Worm (Caenorhabditis elegans): ENCODE data around the gene sto-2.

DNA sequence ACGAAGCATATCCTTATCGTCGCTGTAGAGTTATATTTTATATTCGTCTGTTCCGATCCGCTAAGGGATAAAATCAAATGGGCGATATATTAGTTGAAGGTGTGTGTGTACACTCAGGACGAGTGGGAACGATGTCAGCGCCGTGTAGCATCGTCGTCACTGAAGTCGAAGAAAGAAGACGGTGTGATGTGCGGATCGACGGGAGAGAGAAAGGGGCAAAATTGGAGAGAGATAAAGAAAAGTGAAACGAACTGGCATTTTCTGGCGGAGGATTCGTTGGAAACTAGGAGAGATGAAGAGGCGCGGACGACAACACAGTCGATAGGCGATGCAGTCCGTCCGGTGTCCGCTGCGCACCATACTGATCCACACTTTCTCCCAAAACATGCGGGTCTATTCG lies 14.8 kb upstream of the sto-2 start, which contains the start of gene C26B9.3:
- TF ChIP-seq xbp-1 (tag; optimal IDR thresholded peaks at IDR 0.05) (no peak), elt-3 (tag; optimal IDR thresholded peaks at IDR 0.05) (no peak), blmp-1 (tag; optimal IDR thresholded peaks at IDR 0.05) (peak; percentile 98), ama-1 (optimal IDR thresholded peaks at IDR 0.05) (no peak), nhr-71 (tag; optimal IDR thresholded peaks at IDR 0.05) (no peak), nhr-77 (tag; optimal IDR thresholded peaks at IDR 0.05) (no peak), grh-1 (GFP tag; IDR thresholded peaks at IDR 0.05) (no peak), nhr-90 (tag; optimal IDR thresholded peaks at IDR 0.05; ENCODE audit: poor library complexity) (no peak)

Data from whole organism, L1 larva.